Fruit fly (Drosophila melanogaster): ENCODE measurements around the gene Hsp27.

The Hsp27 gene

dm6 chr3L:9360217-9360692, 23.6 kb upstream of the Hsp27 start, which contains the start of gene Pdxk (continued):
- TF ChIP-seq slp2 (GFP tag; optimal IDR thresholded peaks at IDR 0.05) (no peak), Xbp1 (GFP tag; optimal IDR thresholded peaks at IDR 0.05) (no peak), corto (GFP tag; optimal IDR thresholded peaks at IDR 0.05) (no peak), CG5953 (GFP tag; IDR thresholded peaks at IDR 0.05) (no peak), Med (GFP tag) (peak; percentile 81), CrebB (tag; optimal IDR thresholded peaks at IDR 0.05) (peak; percentile 45), Rx (GFP tag; IDR thresholded peaks at IDR 0.05) (no peak), CG17359 (tag; optimal IDR thresholded peaks at IDR 0.05) (no peak), bab2 (GFP tag; optimal IDR thresholded peaks at IDR 0.05) (no peak), CG17612 (GFP tag; IDR thresholded peaks at IDR 0.05) (no peak), dmrt11E (tag; optimal IDR thresholded peaks at IDR 0.05) (no peak), CG14014 (GFP tag; IDR thresholded peaks at IDR 0.05) (no peak), schlank (tag; optimal IDR thresholded peaks at IDR 0.05) (no peak), CG7963 (GFP tag; IDR thresholded peaks at IDR 0.05; ENCODE audit: partially characterized antibody) (no peak), CG12219 (GFP tag; optimal IDR thresholded peaks at IDR 0.05) (no peak), pita (GFP tag; optimal IDR thresholded peaks at IDR 0.05) (no peak), CG17361 (GFP tag; IDR thresholded peaks at IDR 0.05) (no peak), D (optimal IDR thresholded peaks at IDR 0.05) (no peak), D (GFP tag; optimal IDR thresholded peaks at IDR 0.05) (no peak), run (tag; optimal IDR thresholded peaks at IDR 0.05) (no peak), Dfd (GFP tag; optimal IDR thresholded peaks at IDR 0.05) (no peak), CG30431 (GFP tag; optimal IDR thresholded peaks at IDR 0.05) (no peak), unpg (GFP tag; optimal IDR thresholded peaks at IDR 0.05) (no peak), hb (GFP tag; IDR thresholded peaks at IDR 0.05; ENCODE audit: partially characterized antibody) (no peak), peb (GFP tag; IDR thresholded peaks at IDR 0.05) (no peak), Bdp1 (GFP tag; optimal IDR thresholded peaks at IDR 0.05) (no peak), knrl (GFP tag; IDR thresholded peaks at IDR 0.05; ENCODE audit: partially characterized antibody) (no peak), slou (GFP tag; optimal IDR thresholded peaks at IDR 0.05) (no peak), nerfin-2 (GFP tag; IDR thresholded peaks at IDR 0.05; ENCODE audit: partially characterized antibody) (no peak), CG8089 (GFP tag; optimal IDR thresholded peaks at IDR 0.05) (no peak), ap (GFP tag; IDR thresholded peaks at IDR 0.05) (no peak), pho (GFP tag; optimal IDR thresholded peaks at IDR 0.05) (no peak), Chrac-16 (GFP tag; optimal IDR thresholded peaks at IDR 0.05) (no peak), bowl (GFP tag; IDR thresholded peaks at IDR 0.05) (no peak), CG11504 (tag; optimal IDR thresholded peaks at IDR 0.05) (no peak), HmgZ (tag; optimal IDR thresholded peaks at IDR 0.05) (peak; percentile 53), Taf1 (GFP tag; IDR thresholded peaks at IDR 0.05) (no peak), CG17328 (GFP tag; IDR thresholded peaks at IDR 0.05) (no peak), Sox102F (GFP tag; optimal IDR thresholded peaks at IDR 0.05) (no peak), pan (optimal IDR thresholded peaks at IDR 0.05) (no peak), pan (GFP tag; optimal IDR thresholded peaks at IDR 0.05 in 1 of 2, IDR thresholded peaks at IDR 0.05 in 1 of 2) (no peak), Hmr (GFP tag; optimal IDR thresholded peaks at IDR 0.05) (peak; percentile 43), caup (GFP tag; optimal IDR thresholded peaks at IDR 0.05; ENCODE audit: severe bottlenecking) (peak; percentile 45), kay (GFP tag; optimal IDR thresholded peaks at IDR 0.05) (peak; percentile 34), CG2889 (GFP tag; IDR thresholded peaks at IDR 0.05) (no peak), bcd (GFP tag; optimal IDR thresholded peaks at IDR 0.05) (no peak), Fer1 (GFP tag; optimal IDR thresholded peaks at IDR 0.05) (peak; percentile 31), CG43689 (GFP tag; IDR thresholded peaks at IDR 0.05) (no peak), CG1602 (GFP tag; optimal IDR thresholded peaks at IDR 0.05) (no peak), CG7745 (tag; optimal IDR thresholded peaks at IDR 0.05) (no peak), cato (GFP tag; optimal IDR thresholded peaks at IDR 0.05; ENCODE audit: borderline replicate concordance) (no peak), CG16779 (GFP tag; IDR thresholded peaks at IDR 0.05) (no peak)
